Worm (Caenorhabditis elegans) whole organism, L4 larva: ENCODE data around the gene EGAP2.1.

Experiments
- D1046.2 ChIP-seq: fragments of 200-800 bp; sonication (Bioruptor generic); IDR thresholded peaks from 2 replicates; pipeline ENCODE4 v1.3.6; 2022; ENCODE audit warnings: missing genetic modification characterization, missing compliant biosample characterization
- F10B5.3 ChIP-seq: sonication (generic microtip); optimal IDR thresholded peaks from 2 replicates; lab custom pipeline; 2016; ENCODE audit warnings: mild to moderate bottlenecking, missing genetic modification characterization, missing compliant biosample characterization
- F26F4.8 ChIP-seq: fragments of 200-800 bp; sonication (Bioruptor generic); conservative IDR thresholded peaks from 2 replicates; pipeline ENCODE4 v1.3.6; 2022; ENCODE audit warnings: missing genetic modification characterization, missing compliant biosample characterization
- F49E8.2 ChIP-seq: sonication (generic microtip); optimal IDR thresholded peaks from 2 replicates; lab custom pipeline; 2016; ENCODE audit warnings: missing compliant biosample characterization, mild to moderate bottlenecking, missing genetic modification characterization, borderline replicate concordance
- T20F7.1 ChIP-seq: fragments of 200-800 bp; sonication (Bioruptor generic); optimal IDR thresholded peaks from 2 replicates; lab custom pipeline; 2018; ENCODE audit warnings: mild to moderate bottlenecking, missing genetic modification characterization, missing compliant biosample characterization
- Y75B8A.6 ChIP-seq: fragments of 200-800 bp; sonication (Bioruptor generic); IDR thresholded peaks from 2 replicates; pipeline ENCODE4 v1.3.6; 2022; ENCODE audit warnings: missing genetic modification reagents, missing genetic modification characterization, missing compliant biosample characterization
- ZK546.5 ChIP-seq, 2 experiments: sonication (generic microtip); optimal IDR thresholded peaks; 2 replicates each; lab custom pipeline; 2017; ENCODE audit warnings: missing biosample characterization in 2 of 2, missing genetic modification characterization in 2 of 2
- arid-1 ChIP-seq: fragments of 200-800 bp; sonication (Bioruptor generic); conservative IDR thresholded peaks from 2 replicates; pipeline ENCODE4 v1.3.6; 2022; ENCODE audit warnings: missing genetic modification reagents, missing genetic modification characterization, missing compliant biosample characterization
- ceh-20 ChIP-seq: fragments of 200-800 bp; sonication (Bioruptor generic); IDR thresholded peaks from 2 replicates; pipeline ENCODE4 v1.3.6; 2022; ENCODE audit warnings: missing genetic modification reagents, missing genetic modification characterization, missing compliant biosample characterization
- ceh-44 ChIP-seq: fragments of 200-800 bp; sonication (Bioruptor generic); IDR thresholded peaks from 2 replicates; pipeline ENCODE4 v1.3.6; 2022; ENCODE audit warnings: missing genetic modification reagents, missing genetic modification characterization, missing compliant biosample characterization
- ceh-62 ChIP-seq: sonication (generic microtip); optimal IDR thresholded peaks from 2 replicates; lab custom pipeline; 2017; ENCODE audit warnings: missing biosample characterization, missing genetic modification characterization
- ceh-82 ChIP-seq: sonication (generic microtip); optimal IDR thresholded peaks from 2 replicates; lab custom pipeline; 2017; ENCODE audit warnings: missing biosample characterization, missing genetic modification characterization
- ces-1 ChIP-seq: fragments of 150-350 bp; sonication (generic microtip); optimal IDR thresholded peaks from 4 replicates; lab custom pipeline; 2014; ENCODE audit warnings: missing biosample characterization, missing genetic modification reagents, missing genetic modification characterization
- cey-2 ChIP-seq: sonication (generic microtip); optimal IDR thresholded peaks from 3 replicates; lab custom pipeline; 2017; ENCODE audit warnings: missing genetic modification characterization, mild to moderate bottlenecking, missing compliant biosample characterization, antibody characterized with exemption, borderline replicate concordance; ENCODE audit not compliant: insufficient read depth
- daf-19 ChIP-seq: fragments of 200-800 bp; sonication (Bioruptor generic); conservative IDR thresholded peaks from 2 replicates; pipeline ENCODE4 v1.3.6; 2022; ENCODE audit warnings: missing genetic modification characterization, missing compliant biosample characterization
- dmd-6 ChIP-seq: fragments of 200-800 bp; sonication (Bioruptor generic); IDR thresholded peaks from 2 replicates; pipeline ENCODE4 v1.3.6; 2022; ENCODE audit warnings: missing genetic modification reagents, missing genetic modification characterization, missing compliant biosample characterization
- dmd-8 ChIP-seq: fragments of 200-800 bp; sonication (Bioruptor generic); IDR thresholded peaks from 2 replicates; pipeline ENCODE4 v1.3.6; 2022; ENCODE audit warnings: missing genetic modification characterization, missing compliant biosample characterization
- dpl-1 ChIP-seq: fragments of 150-350 bp; optimal IDR thresholded peaks from 2 replicates; lab custom pipeline; 2014; ENCODE audit warnings: missing biosample characterization, missing genetic modification reagents, missing genetic modification characterization
- duxl-1 ChIP-seq: sonication (generic microtip); optimal IDR thresholded peaks from 2 replicates; lab custom pipeline; 2016; ENCODE audit warnings: mild to moderate bottlenecking, missing genetic modification characterization, moderate library complexity, missing compliant biosample characterization; ENCODE audit not compliant: poor library complexity
- egl-27 ChIP-seq: sonication (generic microtip); optimal IDR thresholded peaks from 3 replicates; lab custom pipeline; 2017; ENCODE audit warnings: missing biosample characterization, missing genetic modification reagents, missing genetic modification characterization
- egl-43 ChIP-seq: fragments of 200-800 bp; sonication (Bioruptor generic); IDR thresholded peaks from 2 replicates; pipeline ENCODE4 v1.3.6; 2022; ENCODE audit warnings: missing genetic modification reagents, missing genetic modification characterization, missing compliant biosample characterization
- fkh-10 ChIP-seq: fragments of 150-350 bp; optimal IDR thresholded peaks from 2 replicates; lab custom pipeline; 2014; ENCODE audit warnings: missing biosample characterization, missing genetic modification reagents, missing genetic modification characterization
- gei-8 ChIP-seq: fragments of 200-800 bp; sonication (Bioruptor generic); optimal IDR thresholded peaks from 2 replicates; lab custom pipeline; 2018; ENCODE audit warnings: mild to moderate bottlenecking, missing genetic modification characterization, missing compliant biosample characterization
- hif-1 ChIP-seq, 2 experiments: sonication (generic microtip); optimal IDR thresholded peaks; 2 replicates each; lab custom pipeline; 2016 to 2017; ENCODE audit warnings: missing compliant biosample characterization in 2 of 2, missing genetic modification characterization in 2 of 2, missing genetic modification reagents in 2 of 2, missing genotype in 2 of 2, mild to moderate bottlenecking in 1 of 2
- hlh-11 ChIP-seq: fragments of 200-800 bp; sonication (Bioruptor generic); optimal IDR thresholded peaks from 2 replicates; lab custom pipeline; 2018; ENCODE audit warnings: mild to moderate bottlenecking, missing genetic modification characterization, missing compliant biosample characterization
- jun-1 ChIP-seq: fragments of 150-350 bp; optimal IDR thresholded peaks from 2 replicates; lab custom pipeline; 2014; ENCODE audit warnings: missing biosample characterization, missing genetic modification reagents, missing genetic modification characterization
- lin-15B ChIP-seq: fragments of 150-350 bp; sonication (generic microtip); optimal IDR thresholded peaks from 3 replicates; lab custom pipeline; 2014; ENCODE audit warnings: missing biosample characterization, missing genetic modification characterization
- lin-38 ChIP-seq: fragments of 200-800 bp; sonication (Bioruptor generic); IDR thresholded peaks from 2 replicates; pipeline ENCODE4 v1.3.6; 2022; ENCODE audit warnings: missing genetic modification reagents, missing genetic modification characterization, missing compliant biosample characterization
- lin-39 ChIP-seq: fragments of 150-350 bp; optimal IDR thresholded peaks from 2 replicates; lab custom pipeline; 2014; ENCODE audit warnings: missing biosample characterization, missing genetic modification reagents, missing genetic modification characterization
- madf-5 ChIP-seq, 2 experiments: fragments of 200-800 bp; sonication (Bioruptor generic); IDR thresholded peaks; 2 replicates each; pipeline ENCODE4 v1.3.6; 2022; ENCODE audit warnings: missing compliant biosample characterization in 2 of 2, missing genetic modification characterization in 2 of 2
- madf-9 ChIP-seq: fragments of 200-800 bp; sonication (Bioruptor generic); conservative IDR thresholded peaks from 2 replicates; pipeline ENCODE4 v1.3.6; 2022; ENCODE audit warnings: missing genetic modification reagents, missing genetic modification characterization, missing compliant biosample characterization
- mep-1 ChIP-seq: fragments of 150-350 bp; sonication (generic microtip); optimal IDR thresholded peaks from 3 replicates; lab custom pipeline; 2014; ENCODE audit warnings: missing biosample characterization, missing genetic modification characterization
- mes-2 ChIP-seq: sonication (generic microtip); optimal IDR thresholded peaks from 2 replicates; lab custom pipeline; 2016; ENCODE audit warnings: missing genotype, mild to moderate bottlenecking, missing genetic modification characterization, missing compliant biosample characterization; ENCODE audit not compliant: poor library complexity, severe bottlenecking
- mxl-3 ChIP-seq: fragments of 200-800 bp; sonication (Bioruptor generic); optimal IDR thresholded peaks from 2 replicates; lab custom pipeline; 2018; ENCODE audit warnings: mild to moderate bottlenecking, missing genetic modification characterization, missing compliant biosample characterization
- nhr-10 ChIP-seq: fragments of 150-350 bp; optimal IDR thresholded peaks from 2 replicates; lab custom pipeline; 2014; ENCODE audit warnings: missing biosample characterization, missing genetic modification characterization
- nhr-111 ChIP-seq: fragments of 200-800 bp; sonication (Bioruptor generic); optimal IDR thresholded peaks from 2 replicates; lab custom pipeline; 2018; ENCODE audit warnings: mild to moderate bottlenecking, missing genetic modification characterization, missing compliant biosample characterization
- nhr-41 ChIP-seq: fragments of 200-800 bp; sonication (Bioruptor generic); IDR thresholded peaks from 2 replicates; pipeline ENCODE4 v1.3.6; 2022; ENCODE audit warnings: missing genetic modification reagents, missing genetic modification characterization, missing compliant biosample characterization
- nhr-42 ChIP-seq: fragments of 200-800 bp; sonication (Bioruptor generic); IDR thresholded peaks from 2 replicates; pipeline ENCODE4 v1.3.6; 2022; ENCODE audit warnings: missing genetic modification characterization, missing compliant biosample characterization
- pqm-1 ChIP-seq: sonication (generic microtip); optimal IDR thresholded peaks from 2 replicates; lab custom pipeline; 2017; ENCODE audit warnings: missing biosample characterization, missing genetic modification characterization
- saeg-2 ChIP-seq: fragments of 200-800 bp; sonication (Bioruptor generic); IDR thresholded peaks from 2 replicates; pipeline ENCODE4 v1.3.6; 2022; ENCODE audit warnings: missing genetic modification reagents, missing genetic modification characterization, missing compliant biosample characterization
- sdz-12 ChIP-seq: fragments of 200-800 bp; sonication (Bioruptor generic); optimal IDR thresholded peaks from 2 replicates; lab custom pipeline; 2018; ENCODE audit warnings: mild to moderate bottlenecking, missing genetic modification characterization, missing compliant biosample characterization
- unc-39 ChIP-seq: sonication (generic microtip); optimal IDR thresholded peaks from 2 replicates; lab custom pipeline; 2017; ENCODE audit warnings: missing biosample characterization, missing genetic modification characterization
- unc-62 ChIP-seq, 3 experiments: fragments of 150-350 bp in 1 of 3; sonication (generic microtip); optimal IDR thresholded peaks in 2 of 3; peaks in 1 of 3; 1 replicate in 1 of 3; 2 replicates in 2 of 3; lab custom pipeline; 2014 to 2017; ENCODE audit warnings: missing biosample characterization in 3 of 3, missing genetic modification characterization in 3 of 3, missing genetic modification reagents in 3 of 3, missing genotype in 1 of 3
- vab-7 ChIP-seq: fragments of 200-800 bp; sonication (Bioruptor generic); IDR thresholded peaks from 2 replicates; pipeline ENCODE4 v1.3.6; 2022; ENCODE audit warnings: missing genetic modification reagents, missing genetic modification characterization, missing compliant biosample characterization
- zag-1 ChIP-seq: fragments of 150-350 bp; optimal IDR thresholded peaks from 2 replicates; lab custom pipeline; 2014; ENCODE audit warnings: missing biosample characterization, missing genetic modification characterization
- zip-11 ChIP-seq: fragments of 200-800 bp; sonication (Bioruptor generic); IDR thresholded peaks from 2 replicates; pipeline ENCODE4 v1.3.6; 2022; ENCODE audit warnings: missing genetic modification characterization, missing compliant biosample characterization
- zip-2 ChIP-seq: fragments of 150-350 bp; optimal IDR thresholded peaks from 2 replicates; lab custom pipeline; 2014; ENCODE audit warnings: missing biosample characterization, missing genetic modification characterization
- ztf-7 ChIP-seq: fragments of 150-350 bp; optimal IDR thresholded peaks from 2 replicates; lab custom pipeline; 2014; ENCODE audit warnings: missing biosample characterization, missing genetic modification characterization

EGAP2.1 gene

DNA sequence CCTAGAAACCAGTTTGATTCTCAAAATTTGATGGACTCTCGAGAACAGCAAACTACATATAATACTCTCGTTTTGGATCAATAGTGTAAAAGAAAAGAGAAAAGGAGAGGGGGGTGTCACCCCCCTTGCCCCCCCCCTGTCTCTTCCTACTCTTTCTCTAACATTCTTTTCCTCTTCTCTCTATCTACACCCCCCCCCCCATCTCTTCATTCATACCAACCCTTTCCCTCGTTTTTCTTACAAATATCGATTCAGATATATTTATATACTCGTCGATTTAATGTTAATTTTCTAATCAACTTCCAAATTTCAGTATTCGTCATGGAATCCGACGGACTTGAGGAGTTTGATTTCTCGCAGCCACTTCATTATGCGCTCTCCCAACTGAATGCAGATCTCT lies at the start of gene EGAP2.1:
Gene EGAP2.1, plus strand, starts transcription at position 301 of the 400 bp plus-strand sequence.
- TF ChIP-seq F10B5.3 (tag; lab: Kevin White, UChicago) (no peak), hlh-11 (tag; lab: Kevin White, UChicago) (no peak), unc-62 (GFP tag; optimal IDR thresholded peaks at IDR 0.05 in 1 of 2; lab: Kevin White, UChicago) (no peak), unc-62 (tag; optimal IDR thresholded peaks at IDR 0.05; lab: Kevin White, UChicago) (no peak), ces-1 (no peak), fkh-10 (GFP tag; lab: Kevin White, UChicago) (no peak), Y75B8A.6 (GFP tag; lab: Robert Waterston, UW) (no peak), arid-1 (GFP tag; lab: Robert Waterston, UW) (no peak), mxl-3 (no peak), nhr-42 (GFP tag; lab: Robert Waterston, UW) (no peak), ZK546.5 (tag; optimal IDR thresholded peaks at IDR 0.05; lab: Kevin White, UChicago) (no peak), lin-15B (no peak), jun-1 (tag; lab: Kevin White, UChicago) (no peak), T20F7.1 (GFP tag; lab: Kevin White, UChicago) (no peak), cey-2 (no peak), zag-1 (tag; lab: Kevin White, UChicago) (no peak)
- TF ChIP-seq, all 104 proteins: peak for 0

ce11 chrII:5181497-5181896 lies 49.7 kb upstream of the EGAP2.1 start:
- 0 out of 2 replicates have a peak, but pooled peaks have one; percentile 19 for TF ChIP-seq ceh-44
- TF ChIP-seq fkh-10 (GFP tag; lab: Kevin White, UChicago) = peak; percentile 55
- TF ChIP-seq hif-1 (tag; optimal IDR thresholded peaks at IDR 0.05; lab: Kevin White, UChicago) = peak in 1 of 2 experiments; percentile 58
- no peak for TF ChIP-seq sdz-12 (GFP tag; lab: Kevin White, UChicago)
- no peak for TF ChIP-seq F10B5.3 (tag; lab: Kevin White, UChicago)
- TF ChIP-seq jun-1 (tag; lab: Kevin White, UChicago) = no peak
- TF ChIP-seq zip-2 (tag; lab: Kevin White, UChicago) = no peak
- TF ChIP-seq ztf-7 (tag; lab: Kevin White, UChicago) = no peak
- TF ChIP-seq mxl-3 = peak; percentile 89
- no peak for TF ChIP-seq arid-1 (GFP tag; lab: Robert Waterston, UW)
- no peak for TF ChIP-seq madf-5 (GFP tag; IDR thresholded peaks at IDR 0.05; lab: Robert Waterston, UW)
- no peak for TF ChIP-seq lin-39
- TF ChIP-seq lin-15B = no peak
- peak; percentile 67; the same call in 1 of the 2 replicates for TF ChIP-seq ceh-20 (GFP tag; lab: Robert Waterston, UW)
- TF ChIP-seq daf-19 (GFP tag; lab: Robert Waterston, UW) = no peak
- TF ChIP-seq egl-43 (GFP tag; lab: Robert Waterston, UW) = peak; percentile 78
- TF ChIP-seq F26F4.8 = no peak
- TF ChIP-seq mes-2 (tag; lab: Kevin White, UChicago) = peak; percentile 56
- no peak for TF ChIP-seq dmd-8 (GFP tag; lab: Robert Waterston, UW)
- no peak for TF ChIP-seq nhr-111 (GFP tag; lab: Kevin White, UChicago)
- peak; percentile 78 for TF ChIP-seq mep-1
- no peak for TF ChIP-seq nhr-10
- no peak for TF ChIP-seq madf-9 (GFP tag; lab: Robert Waterston, UW)
- no peak for TF ChIP-seq zip-11 (GFP tag; lab: Robert Waterston, UW)
- TF ChIP-seq nhr-41 (GFP tag; lab: Robert Waterston, UW) = no peak
- peak; percentile 56 for TF ChIP-seq vab-7 (GFP tag; lab: Robert Waterston, UW)
- TF ChIP-seq dmd-6 = peak; percentile 64
- no peak for TF ChIP-seq duxl-1
- TF ChIP-seq gei-8 = no peak
- TF ChIP-seq egl-27 (tag; lab: Kevin White, UChicago) = no peak
- TF ChIP-seq ceh-82 (tag; lab: Kevin White, UChicago) = no peak
- no peak for TF ChIP-seq saeg-2 (GFP tag; lab: Robert Waterston, UW)
- no peak for TF ChIP-seq unc-39
- TF ChIP-seq dpl-1 = peak; percentile 31
- TF ChIP-seq ceh-62 = no peak
- TF ChIP-seq lin-38 (GFP tag; lab: Robert Waterston, UW) = peak; percentile 48
- TF ChIP-seq F49E8.2 (tag; lab: Kevin White, UChicago) = no peak
- TF ChIP-seq D1046.2 (GFP tag; lab: Robert Waterston, UW) = 0 out of 2 replicates have a peak, but pooled peaks have one; percentile 4
- TF ChIP-seq unc-62 (GFP tag; optimal IDR thresholded peaks at IDR 0.05 in 1 of 2; lab: Kevin White, UChicago) = peak in 1 of 2 experiments; percentile 48
- no peak for TF ChIP-seq unc-62 (tag; optimal IDR thresholded peaks at IDR 0.05; lab: Kevin White, UChicago)
- TF ChIP-seq pqm-1 (tag; lab: Kevin White, UChicago) = no peak
